Worm (Caenorhabditis elegans): ENCODE measurements around the gene srw-19.

Gene srw-19

ce11 chrV:15305502-15305901, 24.3 kb upstream of the srw-19 start, which contains the start of gene T26H8.5:
TSS of gene T26H8.5 (minus strand) at chrV:15305602.
- TF ChIP-seq spr-3 (GFP tag; optimal IDR thresholded peaks at IDR 0.05) (no peak), spr-1 (tag; optimal IDR thresholded peaks at IDR 0.05) (no peak), zfp-2 (tag; optimal IDR thresholded peaks at IDR 0.05) (no peak), fos-1 (tag; optimal IDR thresholded peaks at IDR 0.05) (no peak), Y105C5A.15 (GFP tag; IDR thresholded peaks at IDR 0.05) (no peak), snpc-4 (tag; optimal IDR thresholded peaks at IDR 0.05) (no peak), nhr-77 (tag; optimal IDR thresholded peaks at IDR 0.05) (no peak), F44E2.7 (GFP tag; IDR thresholded peaks at IDR 0.05) (no peak)

- no peak for TF ChIP-seq Y105C5A.15 (GFP tag; IDR thresholded peaks at IDR 0.05)
- TF ChIP-seq ZK546.5 (tag; optimal IDR thresholded peaks at IDR 0.05), result no peak
- no peak for TF ChIP-seq lsy-2 (tag; optimal IDR thresholded peaks at IDR 0.05)
- TF ChIP-seq Y75B8A.6 (GFP tag; IDR thresholded peaks at IDR 0.05), result no peak
- TF ChIP-seq lin-39 (tag; optimal IDR thresholded peaks at IDR 0.05), result no peak
- TF ChIP-seq T20F7.1 (GFP tag; optimal IDR thresholded peaks at IDR 0.05), result no peak
- TF ChIP-seq dpl-1 (GFP tag; optimal IDR thresholded peaks at IDR 0.05), result no peak
- no peak for TF ChIP-seq zip-2 (tag; optimal IDR thresholded peaks at IDR 0.05)
- no peak for TF ChIP-seq daf-19 (GFP tag; conservative IDR thresholded peaks at IDR 0.05)
- TF ChIP-seq mdl-1 (tag; optimal IDR thresholded peaks at IDR 0.05), result no peak
- no peak for TF ChIP-seq dve-1 (tag; optimal IDR thresholded peaks at IDR 0.05; ENCODE audit: insufficient read depth)
- no peak for TF ChIP-seq gei-8 (GFP tag; optimal IDR thresholded peaks at IDR 0.05)
- TF ChIP-seq zag-1 (tag; optimal IDR thresholded peaks at IDR 0.05), result no peak
- no peak for TF ChIP-seq daf-16 (GFP tag; optimal IDR thresholded peaks at IDR 0.05)
- no peak for TF ChIP-seq daf-16 (tag; optimal IDR thresholded peaks at IDR 0.05)
- TF ChIP-seq madf-9 (GFP tag; conservative IDR thresholded peaks at IDR 0.05), result no peak
- TF ChIP-seq ceh-32 (tag; optimal IDR thresholded peaks at IDR 0.05; ENCODE audit: poor library complexity), result no peak
Measured at ce11 chrV:15303625-15304024, 22.4 kb upstream of the srw-19 start, which contains the start of gene srx-48. TSS of gene srx-48 (minus strand) at chrV:15303725.

- TF ChIP-seq nhr-6 (tag; optimal IDR thresholded peaks at IDR 0.05) (peak; percentile 99), dmd-6 (GFP tag; IDR thresholded peaks at IDR 0.05) (peak; percentile 95), T26A8.4 (GFP tag; IDR thresholded peaks at IDR 0.05) (no peak), nhr-77 (tag; optimal IDR thresholded peaks at IDR 0.05) (peak; percentile 83), hlh-30 (tag; optimal IDR thresholded peaks at IDR 0.05; ENCODE audit: insufficient read depth) (peak; percentile 49), nhr-25 (tag; optimal IDR thresholded peaks at IDR 0.05; ENCODE audit: borderline replicate concordance, insufficient read depth) (no peak), mdl-1 (tag; optimal IDR thresholded peaks at IDR 0.05) (peak in 1 of 2 experiments; percentile 30), pqm-1 (tag; optimal IDR thresholded peaks at IDR 0.05) (peak; percentile 99), daf-16 (GFP tag; optimal IDR thresholded peaks at IDR 0.05) (no peak), daf-16 (tag; optimal IDR thresholded peaks at IDR 0.05) (peak; percentile 85), nhr-48 (tag; optimal IDR thresholded peaks at IDR 0.05) (peak; percentile 27), dve-1 (tag; optimal IDR thresholded peaks at IDR 0.05; ENCODE audit: insufficient read depth) (peak; percentile 73), ztf-7 (tag; optimal IDR thresholded peaks at IDR 0.05) (peak; percentile 31), spr-1 (tag; optimal IDR thresholded peaks at IDR 0.05) (no peak), nhr-28 (tag; optimal IDR thresholded peaks at IDR 0.05) (peak; percentile 98)
Measured at ce11 chrV:15298597-15298996, 17.4 kb upstream of the srw-19 start, which contains the start of gene cpr-3. TSS of gene cpr-3 (minus strand) at chrV:15298700.

DNA sequence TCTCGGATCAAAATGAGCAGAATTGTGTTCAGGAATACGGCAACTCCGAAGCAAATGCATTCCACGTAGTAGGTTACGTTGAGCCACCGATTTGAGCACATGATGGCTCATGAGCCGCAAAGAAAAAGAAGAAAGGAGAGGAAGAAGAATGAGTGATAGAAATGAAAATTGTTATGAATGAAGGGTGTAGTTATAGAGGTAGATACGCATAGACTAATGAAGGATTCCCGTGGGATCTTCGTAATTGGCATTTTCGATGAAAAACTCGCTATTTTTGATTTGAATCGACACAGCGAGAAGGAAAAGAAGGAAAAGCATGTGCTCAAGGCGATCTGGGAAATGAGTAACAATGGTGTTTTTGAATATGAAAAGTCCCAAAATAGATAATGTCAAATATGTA, 12.7 kb upstream of the srw-19 start, which contains the start of gene str-96:
Gene str-96 (minus strand): TSS at position 101 of the 400 bp plus-strand sequence.
- TF ChIP-seq nhr-77 (tag; optimal IDR thresholded peaks at IDR 0.05) (no peak), ceh-62 (tag; optimal IDR thresholded peaks at IDR 0.05) (no peak), snpc-4 (tag; optimal IDR thresholded peaks at IDR 0.05) (no peak), T26A8.4 (GFP tag; IDR thresholded peaks at IDR 0.05) (no peak), ama-1 (optimal IDR thresholded peaks at IDR 0.05) (no peak), zfp-2 (tag; optimal IDR thresholded peaks at IDR 0.05) (no peak), egl-43 (GFP tag; IDR thresholded peaks at IDR 0.05) (no peak), sdz-12 (GFP tag; optimal IDR thresholded peaks at IDR 0.05) (no peak), hlh-30 (tag; optimal IDR thresholded peaks at IDR 0.05; ENCODE audit: insufficient read depth) (no peak), nhr-76 (tag; optimal IDR thresholded peaks at IDR 0.05) (no peak), mdt-29 (GFP tag; IDR thresholded peaks at IDR 0.05) (no peak), hif-1 (tag; optimal IDR thresholded peaks at IDR 0.05) (no peak), nhr-25 (tag; optimal IDR thresholded peaks at IDR 0.05; ENCODE audit: borderline replicate concordance, insufficient read depth) (no peak), lin-15B (tag; optimal IDR thresholded peaks at IDR 0.05) (no peak), dpl-1 (GFP tag; optimal IDR thresholded peaks at IDR 0.05) (no peak), unc-39 (tag; optimal IDR thresholded peaks at IDR 0.05) (no peak), ctbp-1 (GFP tag; IDR thresholded peaks at IDR 0.05) (no peak), tag-97 (GFP tag; IDR thresholded peaks at IDR 0.05) (no peak), aha-1 (tag) (no peak)

Measured in whole organism, L4 larva.